Worm (Caenorhabditis elegans) whole organism, late embryonic: ENCODE results near the gene szy-4.

Experiments
- K02D7.2 ChIP-seq: sonication (generic microtip); optimal IDR thresholded peaks from 2 replicates; lab custom pipeline; 2017; ENCODE audit warnings: mild to moderate bottlenecking, missing genetic modification characterization, missing compliant biosample characterization
- ahr-1 ChIP-seq: sonication (generic microtip); optimal IDR thresholded peaks from 2 replicates; lab custom pipeline; 2016; ENCODE audit warnings: missing genetic modification characterization, missing compliant biosample characterization
- ceh-14 ChIP-seq: sonication (generic microtip); optimal IDR thresholded peaks from 2 replicates; lab custom pipeline; 2016; ENCODE audit warnings: missing genotype, missing genetic modification characterization, missing compliant biosample characterization
- ceh-19 ChIP-seq: fragments of 200-800 bp; sonication (Bioruptor generic); optimal IDR thresholded peaks from 2 replicates; lab custom pipeline; 2018; ENCODE audit warnings: mild to moderate bottlenecking, missing genetic modification characterization, missing compliant biosample characterization
- fkh-10 ChIP-seq: fragments of 150-350 bp; optimal IDR thresholded peaks from 2 replicates; lab custom pipeline; 2014; ENCODE audit warnings: missing biosample characterization, missing genetic modification reagents, missing genetic modification characterization
- hlh-6 ChIP-seq: sonication (generic microtip); optimal IDR thresholded peaks from 2 replicates; lab custom pipeline; 2016; ENCODE audit warnings: missing genotype, missing genetic modification characterization, missing compliant biosample characterization
- lin-11 ChIP-seq: fragments of 200-800 bp; sonication (Bioruptor generic); optimal IDR thresholded peaks from 2 replicates; lab custom pipeline; 2018; ENCODE audit warnings: mild to moderate bottlenecking, missing genetic modification characterization, missing compliant biosample characterization
- ref-2 ChIP-seq: sonication (generic microtip); optimal IDR thresholded peaks from 2 replicates; lab custom pipeline; 2016; ENCODE audit warnings: missing genetic modification characterization, missing compliant biosample characterization
- syd-9 ChIP-seq: sonication (generic microtip); optimal IDR thresholded peaks from 2 replicates; lab custom pipeline; 2016; ENCODE audit warnings: mild to moderate bottlenecking, missing genetic modification characterization, moderate library complexity, missing compliant biosample characterization
- unc-86 ChIP-seq: sonication (generic microtip); optimal IDR thresholded peaks from 2 replicates; lab custom pipeline; 2016; ENCODE audit warnings: missing genetic modification characterization, missing compliant biosample characterization

DNA sequence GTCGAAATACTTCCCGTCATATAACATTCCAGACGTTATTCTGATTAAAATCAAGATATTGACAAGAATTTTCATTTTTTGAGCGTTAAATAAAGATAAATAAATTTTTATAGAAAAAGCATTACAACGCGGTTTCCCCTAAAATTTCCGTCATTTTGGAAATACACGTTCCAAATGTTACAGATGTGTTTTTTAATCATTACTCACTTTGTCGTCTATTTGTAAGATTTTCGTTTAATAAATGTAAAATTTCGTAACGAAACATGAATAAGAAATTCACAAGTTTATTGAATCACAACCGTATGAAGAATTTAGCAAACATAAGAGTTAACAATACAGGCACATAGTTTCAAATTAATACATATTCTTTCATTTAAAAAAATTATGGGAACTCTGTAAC is 4.4 kb downstream of the szy-4 start, which contains the start of gene C30B5.17:
- TF ChIP-seq syd-9 (tag; lab: Kevin White, UChicago) (no peak), unc-86 (tag; lab: Kevin White, UChicago) (no peak), hlh-6 (tag; lab: Kevin White, UChicago) (no peak), ahr-1 (no peak), K02D7.2 (tag; lab: Kevin White, UChicago) (no peak), ceh-14 (tag; lab: Kevin White, UChicago) (no peak), fkh-10 (GFP tag; lab: Kevin White, UChicago) (no peak), ref-2 (tag; lab: Kevin White, UChicago) (no peak), lin-11 (no peak), ceh-19 (GFP tag; lab: Kevin White, UChicago) (no peak)
